Fruit fly (Drosophila melanogaster): ENCODE results near the gene CG43321.

CG43321 gene

DNA sequence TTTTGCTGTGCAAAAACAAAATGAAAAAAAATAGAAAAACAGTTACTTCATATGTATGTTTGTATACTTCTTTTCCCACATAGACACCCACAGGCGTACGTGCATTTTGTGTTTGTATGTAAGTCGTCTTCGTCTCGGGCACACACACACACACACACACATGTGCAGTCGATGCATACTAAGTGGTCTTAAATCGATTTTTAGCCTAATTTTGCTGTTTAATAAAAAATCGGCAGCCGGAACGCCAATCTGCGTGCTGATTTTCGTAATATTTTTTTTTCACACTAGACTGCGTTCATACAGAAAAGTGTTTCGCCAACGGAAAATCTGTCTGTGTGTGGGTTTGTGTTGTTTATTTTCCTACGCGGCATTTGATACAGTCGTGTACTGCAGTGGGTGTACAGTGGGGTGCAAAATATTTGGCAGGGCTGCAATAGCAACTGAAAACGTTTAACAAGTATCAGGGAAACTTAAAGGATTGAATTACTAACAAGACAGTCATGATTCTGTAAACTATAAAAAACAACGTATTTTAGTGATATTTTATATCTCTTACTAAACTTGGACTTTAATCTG, 21.1 kb downstream of the CG43321 start (continued):
- TF ChIP-seq lz (GFP tag; optimal IDR thresholded peaks at IDR 0.05): peak; percentile 53
- TF ChIP-seq CG6163 (GFP tag; IDR thresholded peaks at IDR 0.05): no peak; the same call in 2 of the 3 replicates
- TF ChIP-seq CG10631 (GFP tag; optimal IDR thresholded peaks at IDR 0.05): peak; percentile 21
- TF ChIP-seq Ets96B (tag; optimal IDR thresholded peaks at IDR 0.05): peak; percentile 42
- TF ChIP-seq Blimp-1 (GFP tag; optimal IDR thresholded peaks at IDR 0.05): no peak
- TF ChIP-seq CG15336 (GFP tag; IDR thresholded peaks at IDR 0.05): peak; percentile 75
- peak; percentile 60 for TF ChIP-seq Met (GFP tag; optimal IDR thresholded peaks at IDR 0.05)
- TF ChIP-seq CG6276 (GFP tag; optimal IDR thresholded peaks at IDR 0.05): peak; percentile 78
- TF ChIP-seq CG8319 (GFP tag; optimal IDR thresholded peaks at IDR 0.05): peak; percentile 15
- 0 out of 2 replicates have a peak, but pooled peaks have one; percentile 8 for TF ChIP-seq Gug (GFP tag; IDR thresholded peaks at IDR 0.05)
- TF ChIP-seq CG31627 (GFP tag; optimal IDR thresholded peaks at IDR 0.05): peak; percentile 62
- TF ChIP-seq CG4318 (GFP tag; optimal IDR thresholded peaks at IDR 0.05): no peak
- peak; percentile 56 for TF ChIP-seq CG6808 (GFP tag; optimal IDR thresholded peaks at IDR 0.05)
- no peak for TF ChIP-seq svp (GFP tag)
- no peak; the same call in 1 of the 3 replicates for TF ChIP-seq eg (GFP tag; IDR thresholded peaks at IDR 0.05)
- TF ChIP-seq Eip78C (GFP tag): peak; percentile 80

dm6 chr2L:7037773-7038327, 25.8 kb downstream of the CG43321 start, which contains the start of gene milt:
Gene milt, plus strand, starts transcription at chr2L:7037823.
- TF ChIP-seq CG6808 (GFP tag; optimal IDR thresholded peaks at IDR 0.05): peak; percentile 9
- TF ChIP-seq CG34406 (GFP tag; optimal IDR thresholded peaks at IDR 0.05): no peak
- peak; percentile 34 for TF ChIP-seq esn (GFP tag; optimal IDR thresholded peaks at IDR 0.05)
- peak; percentile 61 for TF ChIP-seq vri (GFP tag; optimal IDR thresholded peaks at IDR 0.05)
- peak; percentile 24 to 39 for TF ChIP-seq ss (GFP tag; optimal IDR thresholded peaks at IDR 0.05)
- peak; percentile 72 for TF ChIP-seq Eip78C (GFP tag)
- TF ChIP-seq dsx (GFP tag; optimal IDR thresholded peaks at IDR 0.05; ENCODE audit: poor library complexity, severe bottlenecking): peak; percentile 38
- TF ChIP-seq CG10631 (GFP tag; optimal IDR thresholded peaks at IDR 0.05): no peak
- no peak for TF ChIP-seq Ets21C (GFP tag; optimal IDR thresholded peaks at IDR 0.05)
- peak; percentile 82 for TF ChIP-seq svp (GFP tag)
- no peak for TF ChIP-seq acj6 (GFP tag; optimal IDR thresholded peaks at IDR 0.05)
- no peak for TF ChIP-seq CG31627 (GFP tag; optimal IDR thresholded peaks at IDR 0.05)
- TF ChIP-seq CG6163 (GFP tag; IDR thresholded peaks at IDR 0.05): no peak
- TF ChIP-seq Lpt (GFP tag; optimal IDR thresholded peaks at IDR 0.05): no peak
- TF ChIP-seq topi (GFP tag; optimal IDR thresholded peaks at IDR 0.05): peak; percentile 3

dm6 chr2L:7038404-7039341, 26.6 kb downstream of the CG43321 start:
- TF ChIP-seq eg (GFP tag; IDR thresholded peaks at IDR 0.05) (peak; percentile 21; the same call in 1 of the 3 replicates), CG8632 (GFP tag; optimal IDR thresholded peaks at IDR 0.05) (no peak), svp (GFP tag) (peak; percentile 70), vri (GFP tag; optimal IDR thresholded peaks at IDR 0.05) (peak; percentile 85)

dm6 chr2L:7039342-7039684, 27.3 kb downstream of the CG43321 start:
- TF ChIP-seq dsx (GFP tag; optimal IDR thresholded peaks at IDR 0.05; ENCODE audit: poor library complexity, severe bottlenecking) (peak; percentile 24), Lpt (GFP tag; optimal IDR thresholded peaks at IDR 0.05) (peak; percentile 36), spab (GFP tag; optimal IDR thresholded peaks at IDR 0.05) (peak; percentile 20), topi (GFP tag; optimal IDR thresholded peaks at IDR 0.05) (peak; percentile 74), dac (GFP tag; optimal IDR thresholded peaks at IDR 0.05) (peak; percentile 26), CG32006 (GFP tag; optimal IDR thresholded peaks at IDR 0.05) (peak; percentile 75), Sox15 (GFP tag; optimal IDR thresholded peaks at IDR 0.05) (peak; percentile 48), CG31627 (GFP tag; optimal IDR thresholded peaks at IDR 0.05) (peak; percentile 81), CG6854 (GFP tag; optimal IDR thresholded peaks at IDR 0.05) (no peak), salr (GFP tag; optimal IDR thresholded peaks at IDR 0.05) (peak in 1 of 2 experiments; percentile 64), CG4318 (GFP tag; optimal IDR thresholded peaks at IDR 0.05) (peak; percentile 12), net (GFP tag; optimal IDR thresholded peaks at IDR 0.05) (peak; percentile 79), CG7368 (GFP tag; optimal IDR thresholded peaks at IDR 0.05) (peak; percentile 49), fkh (GFP tag; optimal IDR thresholded peaks at IDR 0.05) (no peak), CG6276 (GFP tag; optimal IDR thresholded peaks at IDR 0.05) (peak; percentile 57), CG16779 (tag; optimal IDR thresholded peaks at IDR 0.05) (no peak), Ets96B (tag; optimal IDR thresholded peaks at IDR 0.05) (no peak), Sox14 (GFP tag; optimal IDR thresholded peaks at IDR 0.05) (peak; percentile 87), lz (GFP tag; optimal IDR thresholded peaks at IDR 0.05) (peak; percentile 86), CG34406 (GFP tag; optimal IDR thresholded peaks at IDR 0.05) (peak; percentile 50), pdm3 (GFP tag; optimal IDR thresholded peaks at IDR 0.05) (peak; percentile 79), CG10669 (GFP tag; optimal IDR thresholded peaks at IDR 0.05) (peak; percentile 28), Blimp-1 (GFP tag; optimal IDR thresholded peaks at IDR 0.05) (peak; percentile 34), acj6 (GFP tag; optimal IDR thresholded peaks at IDR 0.05) (peak; percentile 55)
